Fruit fly (Drosophila melanogaster) S2 (cell line): ENCODE results near the gene CG14391.

Source experiments
- CG8478 ChIP-seq: fragments of >200 bp; optimal IDR thresholded peaks from 2 replicates; lab custom pipeline; 2018
- CTCF ChIP-seq, 2 experiments: fragments of >200 bp; optimal IDR thresholded peaks; 2 replicates each; lab custom pipeline; 2018

DNA sequence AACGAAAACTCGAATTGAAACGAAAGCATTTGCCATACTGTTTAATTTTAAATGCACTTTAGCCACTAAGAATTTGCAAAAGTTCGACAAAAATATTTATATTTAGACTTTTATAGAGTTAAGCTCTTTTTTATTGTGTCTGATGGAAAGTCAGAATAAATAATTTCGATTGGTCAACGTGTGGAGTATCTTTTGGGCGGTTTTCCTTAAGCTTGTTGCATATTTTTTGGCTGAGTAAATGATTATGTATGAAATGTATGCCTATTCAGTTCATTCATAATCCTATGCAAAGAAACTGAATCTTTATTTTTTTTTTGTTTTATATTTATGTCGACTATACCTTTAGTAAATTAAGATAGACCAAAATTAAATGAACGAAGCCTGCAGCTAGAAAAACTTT lies 41.9 kb downstream of the CG14391 start:
- TF ChIP-seq CG8478 (lab: Kevin White, UChicago) (no peak), CTCF (optimal IDR thresholded peaks at IDR 0.05; lab: Kevin White, UChicago) (no peak)
